Worm (Caenorhabditis elegans): ENCODE data around the gene ZC204.17.
A peak's percentile ranks its signal among the peaks of the same experiment; 100 is the strongest.

Gene ZC204.17

DNA sequence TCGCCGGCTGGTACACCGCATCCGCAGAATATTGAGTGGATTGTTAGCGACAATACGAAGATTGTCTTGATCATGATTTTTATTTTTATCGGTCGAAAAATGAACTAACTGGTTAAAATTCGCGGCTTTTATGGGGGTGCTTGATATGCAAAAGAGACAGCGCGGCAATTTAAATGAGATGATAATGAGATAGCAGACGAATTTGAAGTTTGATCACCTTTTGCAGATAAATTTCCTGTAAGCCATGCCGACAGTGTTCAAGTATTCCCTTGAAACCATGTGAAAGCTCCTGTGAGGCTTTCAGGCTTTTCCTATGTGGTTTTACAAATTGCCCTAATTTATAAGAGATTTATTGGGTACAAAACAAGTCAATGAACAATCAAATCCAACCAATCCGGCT is at the start of gene ZC204.17:
Gene ZC204.17, minus strand, starts transcription at position 101 of the 400 bp plus-strand sequence.
- TF ChIP-seq nhr-90 (tag; optimal IDR thresholded peaks at IDR 0.05) (no peak), fkh-3 (tag; optimal IDR thresholded peaks at IDR 0.05) (no peak), F52B5.7 (tag; optimal IDR thresholded peaks at IDR 0.05) (no peak), unc-62 (GFP tag; optimal IDR thresholded peaks at IDR 0.05) (no peak), nhr-80 (tag; optimal IDR thresholded peaks at IDR 0.05) (no peak), hlh-26 (GFP tag; conservative IDR thresholded peaks at IDR 0.05) (no peak), hrde-1 (tag; optimal IDR thresholded peaks at IDR 0.05; ENCODE audit: borderline replicate concordance) (no peak), unc-130 (GFP tag; optimal IDR thresholded peaks at IDR 0.05) (no peak), ekl-4 (GFP tag; IDR thresholded peaks at IDR 0.05) (no peak), F10E7.11 (tag; optimal IDR thresholded peaks at IDR 0.05) (no peak)

DNA sequence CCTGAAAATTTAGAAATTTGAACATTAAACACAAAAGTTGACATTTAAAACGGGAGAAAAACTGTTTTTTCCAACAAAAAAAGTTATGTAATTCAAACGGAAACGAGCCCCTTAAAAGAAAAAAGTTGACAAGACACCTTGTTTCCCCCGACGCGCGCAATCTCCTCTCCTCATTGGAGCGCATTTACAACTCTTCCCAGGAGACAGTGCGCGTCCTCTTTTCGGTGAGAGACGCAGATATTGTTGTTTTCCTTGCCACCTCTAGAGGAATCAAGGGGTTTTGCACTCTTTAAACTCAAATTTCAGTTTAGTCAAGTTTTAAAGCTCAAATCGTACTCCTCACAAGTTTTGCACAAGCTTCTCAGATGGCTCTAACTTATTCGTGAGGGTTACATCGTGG is 49.8 kb upstream of the ZC204.17 start, which contains the start of gene F58E1.13:
Gene F58E1.13, minus strand, starts transcription at position 12 of the 400 bp plus-strand sequence.
- TF ChIP-seq mel-28 (tag; optimal IDR thresholded peaks at IDR 0.05; ENCODE audit: borderline replicate concordance) (no peak), mxl-1 (tag; optimal IDR thresholded peaks at IDR 0.05) (no peak), ztf-18 (tag; optimal IDR thresholded peaks at IDR 0.05) (no peak), hrde-1 (tag; optimal IDR thresholded peaks at IDR 0.05; ENCODE audit: borderline replicate concordance) (no peak), aptf-2 (GFP tag; conservative IDR thresholded peaks at IDR 0.05) (peak; percentile 90), lin-54 (GFP tag; optimal IDR thresholded peaks at IDR 0.05) (no peak), die-1 (tag; optimal IDR thresholded peaks at IDR 0.05) (no peak), snpc-3.4 (tag; optimal IDR thresholded peaks at IDR 0.05) (no peak), pha-4 (tag; optimal IDR thresholded peaks at IDR 0.05) (no peak), nfyb-1 (GFP tag; IDR thresholded peaks at IDR 0.05) (no peak), nhr-179 (tag; optimal IDR thresholded peaks at IDR 0.05) (no peak), efl-1 (GFP tag; optimal IDR thresholded peaks at IDR 0.05) (peak; percentile 5), egrh-3 (GFP tag; IDR thresholded peaks at IDR 0.05) (no peak)

DNA sequence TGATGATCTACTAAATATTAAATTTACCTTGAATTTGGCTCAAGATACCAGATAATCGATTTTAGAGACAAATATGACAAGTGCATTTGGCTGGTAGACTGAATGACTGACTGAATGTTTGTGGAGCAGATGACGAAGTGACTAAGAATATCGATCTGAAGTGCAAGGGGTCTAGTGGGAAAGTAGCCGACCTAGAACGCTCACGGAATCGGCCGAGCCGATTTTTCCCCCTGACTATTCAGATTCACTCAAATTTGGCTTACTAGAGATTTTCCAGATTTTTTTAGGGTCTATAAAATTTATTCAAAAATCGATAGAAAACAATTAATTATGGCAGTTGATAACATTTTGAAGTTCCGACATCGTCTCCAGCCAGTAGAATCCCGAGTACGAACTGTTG is 48.4 kb upstream of the ZC204.17 start, which contains the start of gene fbxc-26:
Gene fbxc-26, minus strand, starts transcription at position 101 of the 400 bp plus-strand sequence.
- no peak for TF ChIP-seq him-1 (tag; optimal IDR thresholded peaks at IDR 0.05)
- TF ChIP-seq B0035.1 (tag; optimal IDR thresholded peaks at IDR 0.05): no peak
- no peak for TF ChIP-seq Y56A3A.18 (GFP tag; IDR thresholded peaks at IDR 0.05)
- no peak for TF ChIP-seq F22D6.2 (tag; optimal IDR thresholded peaks at IDR 0.05)
- TF ChIP-seq lsl-1 (GFP tag; optimal IDR thresholded peaks at IDR 0.05): no peak
- no peak for TF ChIP-seq K11D2.4 (GFP tag; IDR thresholded peaks at IDR 0.05)
- TF ChIP-seq zfh-2 (GFP tag; conservative IDR thresholded peaks at IDR 0.05): no peak
- no peak for TF ChIP-seq nfya-1 (tag; optimal IDR thresholded peaks at IDR 0.05; ENCODE audit: borderline replicate concordance, insufficient read depth)
- no peak for TF ChIP-seq tbx-9 (tag; optimal IDR thresholded peaks at IDR 0.05; ENCODE audit: borderline replicate concordance)
- TF ChIP-seq snpc-1.1 (tag; optimal IDR thresholded peaks at IDR 0.05; ENCODE audit: insufficient read depth): no peak
- no peak for TF ChIP-seq ZK185.1 (tag; optimal IDR thresholded peaks at IDR 0.05; ENCODE audit: poor library complexity, severe bottlenecking)
- TF ChIP-seq aptf-3 (GFP tag; IDR thresholded peaks at IDR 0.05): no peak

DNA sequence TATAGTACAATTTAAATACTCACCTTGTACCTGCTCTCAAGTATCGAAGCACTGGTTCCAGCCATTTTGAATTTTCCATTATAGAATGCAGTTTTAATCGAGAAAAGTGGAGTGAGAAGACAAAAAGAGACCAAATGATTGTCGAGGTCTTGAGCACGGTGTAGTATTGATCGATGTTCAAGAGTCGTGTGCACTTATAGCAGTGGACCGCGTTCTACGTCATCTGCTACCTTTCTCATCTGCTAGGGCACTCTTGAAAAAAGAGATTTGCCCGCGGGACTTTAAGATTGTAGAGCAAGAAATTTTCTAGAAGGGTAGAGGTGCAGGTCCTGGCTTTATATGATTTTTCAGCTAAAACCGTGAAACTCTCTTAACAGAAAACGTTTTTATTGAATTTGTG is 46.7 kb upstream of the ZC204.17 start, which contains the start of gene fbxc-21:
Gene fbxc-21, minus strand, starts transcription at position 101 of the 400 bp plus-strand sequence.
- no peak for TF ChIP-seq bed-1 (GFP tag; IDR thresholded peaks at IDR 0.05)
- TF ChIP-seq ama-1 (optimal IDR thresholded peaks at IDR 0.05): no peak
- TF ChIP-seq ama-1 (GFP tag; optimal IDR thresholded peaks at IDR 0.05): no peak
- no peak for TF ChIP-seq bed-2 (GFP tag; IDR thresholded peaks at IDR 0.05)
- no peak for TF ChIP-seq tbp1 (GFP tag; optimal IDR thresholded peaks at IDR 0.05)
- no peak for TF ChIP-seq attf-6 (GFP tag; IDR thresholded peaks at IDR 0.05)
- no peak for TF ChIP-seq ceh-58 (GFP tag; IDR thresholded peaks at IDR 0.05)
- no peak for TF ChIP-seq Y53F4B.3 (GFP tag; IDR thresholded peaks at IDR 0.05)
- no peak for TF ChIP-seq ztf-22 (GFP tag; optimal IDR thresholded peaks at IDR 0.05)
- TF ChIP-seq pha-4 (tag; optimal IDR thresholded peaks at IDR 0.05): no peak
- no peak for TF ChIP-seq egl-18 (GFP tag; IDR thresholded peaks at IDR 0.05)
- no peak for TF ChIP-seq lin-26 (GFP tag; IDR thresholded peaks at IDR 0.05)

Data from whole organism, young adult.